Fruit fly (Drosophila melanogaster) whole organism, prepupa: ENCODE measurements around the gene Rcd-1.

Experiments
- CG10669 ChIP-seq: fragments of 200-800 bp; sonication (Bioruptor generic); optimal IDR thresholded peaks from 3 replicates; lab custom pipeline; 2018; ENCODE audit warnings: missing biosample characterization, mild to moderate bottlenecking, missing genetic modification characterization, moderate library complexity
- CG3919 ChIP-seq: fragments of 200-800 bp; sonication (Bioruptor generic); optimal IDR thresholded peaks from 3 replicates; lab custom pipeline; 2016; ENCODE audit warnings: missing biosample characterization, missing genetic modification characterization
- CG4318 ChIP-seq: fragments of 200-800 bp; sonication (Bioruptor generic); optimal IDR thresholded peaks from 3 replicates; lab custom pipeline; 2017; ENCODE audit warnings: missing biosample characterization, mild to moderate bottlenecking, missing genetic modification characterization
- CG6276 ChIP-seq: fragments of 200-800 bp; sonication (Bioruptor generic); optimal IDR thresholded peaks from 2 replicates; lab custom pipeline; 2017; ENCODE audit warnings: missing biosample characterization, mild to moderate bottlenecking, missing genetic modification characterization
- Smox ChIP-seq: fragments of 200-800 bp; sonication (Bioruptor generic); optimal IDR thresholded peaks from 3 replicates; lab custom pipeline; 2016; ENCODE audit warnings: missing biosample characterization, missing genetic modification characterization
- Sox102F ChIP-seq: fragments of 200-800 bp; sonication (Bioruptor generic); optimal IDR thresholded peaks from 2 replicates; lab custom pipeline; 2016; ENCODE audit warnings: missing biosample characterization, mild to moderate bottlenecking, missing genetic modification characterization
- Sox14 ChIP-seq: fragments of 200-800 bp; sonication (Bioruptor generic); optimal IDR thresholded peaks from 3 replicates; lab custom pipeline; 2016; ENCODE audit warnings: missing biosample characterization, missing genetic modification characterization
- Sox15 ChIP-seq: fragments of 200-800 bp; sonication (Bioruptor generic); optimal IDR thresholded peaks from 3 replicates; lab custom pipeline; 2016; ENCODE audit warnings: missing biosample characterization, missing genetic modification characterization
- dac ChIP-seq: fragments of 200-800 bp; sonication (Bioruptor generic); optimal IDR thresholded peaks from 2 replicates; lab custom pipeline; 2017; ENCODE audit warnings: missing biosample characterization, mild to moderate bottlenecking, missing genetic modification characterization
- spab ChIP-seq: fragments of 200-800 bp; sonication (Bioruptor generic); optimal IDR thresholded peaks from 2 replicates; lab custom pipeline; 2017; ENCODE audit warnings: missing biosample characterization, mild to moderate bottlenecking, missing genetic modification characterization, missing genetic modification reagents
- svp ChIP-seq: fragments of 200-800 bp; sonication (Bioruptor generic); peaks from one replicate; lab custom pipeline; 2016; ENCODE audit warnings: missing biosample characterization, missing genetic modification characterization

DNA sequence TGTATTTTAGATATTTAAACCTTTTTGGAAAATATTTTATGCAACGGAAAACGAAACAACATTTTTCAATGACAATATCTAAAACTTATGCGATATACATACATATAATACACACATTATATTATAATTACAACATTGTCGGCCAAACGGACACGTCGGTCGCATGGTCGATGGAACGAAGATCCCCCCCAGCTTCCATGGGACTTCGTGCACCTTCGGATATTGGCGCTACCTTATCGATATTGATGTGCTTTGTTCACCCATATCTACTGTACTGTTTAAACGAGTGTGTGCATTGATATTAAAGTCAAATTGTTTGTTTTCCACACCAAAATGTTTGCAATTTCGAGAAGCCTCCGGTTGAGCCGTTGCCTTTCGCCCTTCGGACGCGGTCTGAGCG, 13.2 kb upstream of the Rcd-1 start, which contains the start of gene CG14212:
- TF ChIP-seq CG3919 (GFP tag; lab: Kevin White, UChicago) = no peak
- no peak for TF ChIP-seq Sox15 (GFP tag; lab: Kevin White, UChicago)
- no peak for TF ChIP-seq CG6276
- TF ChIP-seq Sox102F (GFP tag; lab: Kevin White, UChicago) = no peak
- TF ChIP-seq svp (GFP tag; lab: Kevin White, UChicago) = no peak
- no peak for TF ChIP-seq Sox14 (GFP tag; lab: Kevin White, UChicago)
- no peak for TF ChIP-seq CG10669 (GFP tag; lab: Kevin White, UChicago)
- TF ChIP-seq CG4318 (GFP tag; lab: Kevin White, UChicago) = no peak
- TF ChIP-seq Smox = no peak
- no peak for TF ChIP-seq dac (GFP tag; lab: Kevin White, UChicago)
- TF ChIP-seq spab = no peak
